Worm (Caenorhabditis elegans): ENCODE results near the gene lsm-3.

DNA sequence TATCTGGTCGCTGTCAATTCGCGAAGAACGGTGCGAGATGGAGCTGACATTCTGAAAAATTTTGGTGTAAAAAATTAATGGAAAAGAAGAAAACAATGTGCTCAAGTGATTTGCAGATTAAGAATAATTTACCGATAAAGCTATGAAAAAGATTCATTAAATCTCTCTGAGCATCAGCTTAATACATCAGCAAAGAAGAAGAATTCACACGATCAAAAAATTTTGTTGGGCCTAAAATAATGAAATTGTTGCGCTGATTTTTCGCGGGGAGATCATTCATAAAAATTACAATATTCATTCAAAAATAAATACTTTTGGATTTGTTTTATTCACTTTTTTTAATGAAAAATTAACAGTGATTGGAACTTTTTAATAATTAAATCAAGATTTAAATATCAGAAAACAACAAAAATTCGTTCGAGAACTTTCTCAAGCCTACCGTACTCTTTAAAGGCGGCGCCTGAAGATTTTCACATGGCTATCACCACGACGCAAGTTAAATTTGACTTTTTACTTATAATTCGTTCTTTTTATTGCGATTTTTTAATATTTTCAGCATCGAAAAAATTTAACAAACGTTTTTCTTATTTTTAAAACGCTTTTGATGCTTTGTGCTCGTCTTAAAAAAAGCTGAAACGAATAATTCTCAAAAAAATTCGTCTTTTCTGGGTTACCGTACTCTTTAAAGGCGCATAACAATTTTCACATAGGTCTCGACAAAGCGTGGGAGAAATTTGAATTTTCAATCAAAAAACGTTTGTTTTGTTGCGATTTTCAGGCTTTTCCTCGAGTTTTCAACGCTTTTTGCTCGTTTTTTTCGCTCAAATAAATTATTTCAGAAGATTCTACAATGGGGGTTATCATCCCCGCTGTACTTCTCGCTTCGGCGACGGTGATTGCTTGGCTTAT, 13.7 kb downstream of the lsm-3 start, which contains the start of the genes memi-2 and cyp-31A5:
- no peak for TF ChIP-seq klf-2 (GFP tag; conservative IDR thresholded peaks at IDR 0.05)
- TF ChIP-seq ref-1 (GFP tag; conservative IDR thresholded peaks at IDR 0.05): no peak
- no peak for TF ChIP-seq ztf-23 (GFP tag; IDR thresholded peaks at IDR 0.05)
- no peak for TF ChIP-seq flt-1 (GFP tag; IDR thresholded peaks at IDR 0.05)
- TF ChIP-seq ztf-29 (GFP tag; IDR thresholded peaks at IDR 0.05): no peak
